Fruit fly (Drosophila melanogaster) whole organism, prepupa: ENCODE results near the gene CG42544.

Experiments used
- Blimp-1 ChIP-seq: fragments of 200-800 bp; sonication (Bioruptor generic); optimal IDR thresholded peaks from 3 replicates; lab custom pipeline; 2017; ENCODE audit warnings: missing biosample characterization, missing genetic modification characterization, mild to moderate bottlenecking, moderate library complexity, missing genetic modification reagents
- CG10669 ChIP-seq: fragments of 200-800 bp; sonication (Bioruptor generic); optimal IDR thresholded peaks from 3 replicates; lab custom pipeline; 2018; ENCODE audit warnings: missing biosample characterization, mild to moderate bottlenecking, missing genetic modification characterization, moderate library complexity
- CG11902 ChIP-seq: fragments of 200-800 bp; sonication (Bioruptor generic); optimal IDR thresholded peaks from 3 replicates; lab custom pipeline; 2016; ENCODE audit warnings: missing biosample characterization, missing genetic modification characterization
- CG15336 ChIP-seq: fragments of 200-800 bp; sonication (Bioruptor generic); IDR thresholded peaks from 2 replicates; pipeline ENCODE4 v1.3.6; 2022; ENCODE audit warnings: missing biosample characterization, missing genetic modification characterization
- CG1621 ChIP-seq: fragments of 200-800 bp; sonication (Bioruptor generic); optimal IDR thresholded peaks from 3 replicates; lab custom pipeline; 2018; ENCODE audit warnings: missing biosample characterization, mild to moderate bottlenecking, missing genetic modification characterization
- CG16779 ChIP-seq: fragments of 200-800 bp; sonication (Bioruptor generic); optimal IDR thresholded peaks from 3 replicates; lab custom pipeline; 2017; ENCODE audit warnings: missing biosample characterization, mild to moderate bottlenecking, missing genetic modification characterization
- CG3032 ChIP-seq: fragments of 200-800 bp; optimal IDR thresholded peaks from 2 replicates; lab custom pipeline; 2019; ENCODE audit warnings: missing biosample characterization, mild to moderate bottlenecking, missing genetic modification characterization, moderate library complexity
- CG31627 ChIP-seq: fragments of 200-800 bp; sonication (Bioruptor generic); optimal IDR thresholded peaks from 3 replicates; lab custom pipeline; 2016; ENCODE audit warnings: missing biosample characterization, missing genetic modification characterization
- CG32006 ChIP-seq: fragments of 200-800 bp; sonication (Bioruptor generic); optimal IDR thresholded peaks from 3 replicates; lab custom pipeline; 2017; ENCODE audit warnings: missing biosample characterization, mild to moderate bottlenecking, missing genetic modification characterization
- CG34406 ChIP-seq: fragments of 200-800 bp; sonication (Bioruptor generic); optimal IDR thresholded peaks from 3 replicates; lab custom pipeline; 2016; ENCODE audit warnings: missing biosample characterization, missing genetic modification characterization
- CG6163 ChIP-seq: fragments of 200-800 bp; sonication (Bioruptor generic); IDR thresholded peaks from 3 replicates; pipeline ENCODE4 v1.3.6; 2022; ENCODE audit warnings: missing biosample characterization, missing genetic modification characterization
- CG6792 ChIP-seq: fragments of 200-800 bp; sonication (Bioruptor generic); optimal IDR thresholded peaks from 3 replicates; lab custom pipeline; 2016; ENCODE audit warnings: missing biosample characterization, missing genetic modification characterization
- CG6808 ChIP-seq: fragments of 200-800 bp; sonication (Bioruptor generic); optimal IDR thresholded peaks from 3 replicates; lab custom pipeline; 2017; ENCODE audit warnings: missing biosample characterization, missing genetic modification characterization, mild to moderate bottlenecking, moderate library complexity, missing genetic modification reagents
- CG7368 ChIP-seq: fragments of 200-800 bp; sonication (Bioruptor generic); optimal IDR thresholded peaks from 3 replicates; lab custom pipeline; 2016; ENCODE audit warnings: missing biosample characterization, missing genetic modification characterization
- CG8319 ChIP-seq: fragments of 200-800 bp; sonication (Bioruptor generic); optimal IDR thresholded peaks from 3 replicates; lab custom pipeline; 2016; ENCODE audit warnings: missing biosample characterization, missing genetic modification characterization
- CG8632 ChIP-seq: fragments of 200-800 bp; sonication (Bioruptor generic); optimal IDR thresholded peaks from 3 replicates; lab custom pipeline; 2016; ENCODE audit warnings: missing biosample characterization, missing genetic modification characterization
- CG9139 ChIP-seq: fragments of 200-800 bp; sonication (Bioruptor generic); optimal IDR thresholded peaks from 3 replicates; lab custom pipeline; 2017; ENCODE audit warnings: missing biosample characterization, mild to moderate bottlenecking, missing genetic modification characterization
- Eip78C ChIP-seq: fragments of 200-800 bp; sonication (Bioruptor generic); peaks from one replicate; lab custom pipeline; 2016; ENCODE audit warnings: missing biosample characterization, missing genetic modification characterization
- Eip93F ChIP-seq: fragments of 200-800 bp; sonication (Bioruptor generic); optimal IDR thresholded peaks from 2 replicates; lab custom pipeline; 2016; ENCODE audit warnings: missing biosample characterization, mild to moderate bottlenecking, missing genetic modification characterization
- Ets96B ChIP-seq: fragments of 200-800 bp; optimal IDR thresholded peaks from 2 replicates; lab custom pipeline; 2019; ENCODE audit warnings: missing biosample characterization, mild to moderate bottlenecking, missing genetic modification characterization, moderate library complexity
- Gug ChIP-seq: fragments of 200-800 bp; sonication (Bioruptor generic); IDR thresholded peaks from 2 replicates; pipeline ENCODE4 v1.3.6; 2022; ENCODE audit warnings: missing biosample characterization, missing genetic modification characterization
- Hr38 ChIP-seq: sonication (Bioruptor generic); optimal IDR thresholded peaks from 2 replicates; lab custom pipeline; 2016; ENCODE audit warnings: missing biosample characterization, missing genetic modification characterization
- Hr39 ChIP-seq: fragments of 200-800 bp; sonication (Bioruptor generic); optimal IDR thresholded peaks from 2 replicates; lab custom pipeline; 2016; ENCODE audit warnings: missing biosample characterization, missing genetic modification characterization
- Met ChIP-seq: fragments of 200-800 bp; sonication (Bioruptor generic); optimal IDR thresholded peaks from 3 replicates; lab custom pipeline; 2016; ENCODE audit warnings: missing biosample characterization, missing genetic modification characterization
- OdsH ChIP-seq: fragments of 200-800 bp; sonication (Bioruptor generic); optimal IDR thresholded peaks from 3 replicates; lab custom pipeline; 2016; ENCODE audit warnings: missing biosample characterization, missing genetic modification characterization
- Smox ChIP-seq: fragments of 200-800 bp; sonication (Bioruptor generic); optimal IDR thresholded peaks from 3 replicates; lab custom pipeline; 2016; ENCODE audit warnings: missing biosample characterization, missing genetic modification characterization
- Sox102F ChIP-seq: fragments of 200-800 bp; sonication (Bioruptor generic); optimal IDR thresholded peaks from 2 replicates; lab custom pipeline; 2016; ENCODE audit warnings: missing biosample characterization, mild to moderate bottlenecking, missing genetic modification characterization
- Sox14 ChIP-seq: fragments of 200-800 bp; sonication (Bioruptor generic); optimal IDR thresholded peaks from 3 replicates; lab custom pipeline; 2016; ENCODE audit warnings: missing biosample characterization, missing genetic modification characterization
- Sox15 ChIP-seq: fragments of 200-800 bp; sonication (Bioruptor generic); optimal IDR thresholded peaks from 3 replicates; lab custom pipeline; 2016; ENCODE audit warnings: missing biosample characterization, missing genetic modification characterization
- acj6 ChIP-seq: fragments of 200-800 bp; sonication (Bioruptor generic); optimal IDR thresholded peaks from 3 replicates; lab custom pipeline; 2016; ENCODE audit warnings: missing biosample characterization, missing genetic modification characterization
- eg ChIP-seq: fragments of 200-800 bp; sonication (Bioruptor generic); IDR thresholded peaks from 3 replicates; pipeline ENCODE4 v1.3.6; 2022; ENCODE audit warnings: missing biosample characterization, missing genetic modification characterization
- esn ChIP-seq: fragments of 200-800 bp; sonication (Bioruptor generic); optimal IDR thresholded peaks from 2 replicates; lab custom pipeline; 2016; ENCODE audit warnings: missing biosample characterization, mild to moderate bottlenecking, missing genetic modification characterization, moderate library complexity
- fd85E ChIP-seq: fragments of 200-800 bp; sonication (Bioruptor generic); optimal IDR thresholded peaks from 3 replicates; lab custom pipeline; 2016; ENCODE audit warnings: missing biosample characterization, missing genetic modification characterization
- fkh ChIP-seq: fragments of 200-800 bp; sonication (Bioruptor generic); optimal IDR thresholded peaks from 3 replicates; lab custom pipeline; 2017; ENCODE audit warnings: missing biosample characterization, mild to moderate bottlenecking, missing genetic modification characterization, moderate library complexity
- lz ChIP-seq: fragments of 200-800 bp; sonication (Bioruptor generic); optimal IDR thresholded peaks from 3 replicates; lab custom pipeline; 2016; ENCODE audit warnings: missing biosample characterization, missing genetic modification characterization
- net ChIP-seq: fragments of 200-800 bp; sonication (Bioruptor generic); optimal IDR thresholded peaks from 3 replicates; lab custom pipeline; 2016; ENCODE audit warnings: missing biosample characterization, missing genetic modification characterization
- ss ChIP-seq, 2 experiments: fragments of 200-800 bp; sonication (Bioruptor generic); optimal IDR thresholded peaks; 2 replicates in 1 of 2; 3 replicates in 1 of 2; lab custom pipeline; 2017 to 2018; ENCODE audit warnings: mild to moderate bottlenecking in 2 of 2, missing biosample characterization in 2 of 2, missing genetic modification characterization in 2 of 2, moderate library complexity in 1 of 2
- svp ChIP-seq: fragments of 200-800 bp; sonication (Bioruptor generic); peaks from one replicate; lab custom pipeline; 2016; ENCODE audit warnings: missing biosample characterization, missing genetic modification characterization
- vri ChIP-seq: fragments of 200-800 bp; sonication (Bioruptor generic); optimal IDR thresholded peaks from 3 replicates; lab custom pipeline; 2016; ENCODE audit warnings: missing biosample characterization, mild to moderate bottlenecking, missing genetic modification characterization

CG42544 gene

dm6 chr3R:7304455-7305088, at the start of gene CG42544:
Gene CG42544 (plus strand): TSS chr3R:7304592.
- TF ChIP-seq CG3032 (tag; lab: Kevin White, UChicago) (no peak), Smox (no peak)

DNA sequence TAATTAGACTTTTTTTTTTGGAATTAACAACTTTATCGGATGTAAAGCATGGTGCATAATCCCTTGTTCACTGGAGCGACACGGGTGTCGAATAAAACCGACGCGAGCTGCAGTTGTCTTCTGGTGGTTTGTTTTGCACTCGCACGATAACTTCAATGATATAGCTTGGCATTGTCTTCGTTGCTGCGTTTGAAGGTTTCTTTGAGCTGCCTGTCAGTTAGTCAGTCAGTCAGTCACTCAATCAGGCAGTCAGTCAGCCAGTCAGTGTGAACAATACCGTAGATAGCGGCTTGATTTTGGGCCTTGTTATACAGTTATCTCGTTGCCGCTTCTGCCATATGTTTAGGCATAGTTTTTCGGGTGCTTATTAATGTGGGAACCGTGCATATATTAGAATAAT, 44.8 kb upstream of the CG42544 start:
- TF ChIP-seq CG8632: no peak
- TF ChIP-seq, all 60 proteins: peak for 0

- TF ChIP-seq svp (GFP tag; lab: Kevin White, UChicago): peak; percentile 14
- peak; percentile 44 for TF ChIP-seq Eip78C
- TF ChIP-seq eg: peak; percentile 8; the same call in 1 of the 3 replicates
- no peak for TF ChIP-seq CG31627
Measured at dm6 chr3R:7265567-7266208, 38.7 kb upstream of the CG42544 start, which contains the start of the genes Gld and Syt4. Gene Gld (minus strand): TSS chr3R:7265703. Gene Syt4 (plus strand): TSS chr3R:7266065.

DNA sequence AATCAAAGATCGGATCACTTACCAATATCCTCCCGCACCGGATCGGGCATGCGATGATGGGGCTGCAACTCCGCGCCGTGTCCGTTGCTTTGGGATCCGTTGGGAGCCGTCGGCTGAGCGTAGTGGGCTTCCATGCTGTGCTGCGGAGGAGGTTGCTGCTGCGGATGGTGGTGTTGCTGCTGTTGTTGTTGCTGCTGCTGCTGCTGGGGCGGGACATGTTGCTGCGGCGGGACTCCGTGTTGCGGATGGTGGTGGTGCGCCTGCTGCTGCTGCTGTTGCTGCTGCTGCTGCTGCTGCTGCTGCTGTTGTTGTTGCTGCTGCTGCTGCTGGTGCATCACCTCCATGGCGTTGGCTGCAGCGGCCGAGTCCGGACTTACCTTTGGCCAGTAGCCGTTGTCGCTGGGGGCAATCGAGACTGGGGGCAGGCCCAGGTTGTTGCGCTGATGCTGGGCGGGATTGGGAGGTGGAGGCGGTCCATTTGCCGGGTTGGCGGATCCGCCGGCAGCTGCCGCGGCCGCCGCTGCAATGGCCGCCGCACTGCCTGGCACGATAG, 29.3 kb upstream of the CG42544 start:
- TF ChIP-seq CG32006 (GFP tag; lab: Kevin White, UChicago): no peak

DNA sequence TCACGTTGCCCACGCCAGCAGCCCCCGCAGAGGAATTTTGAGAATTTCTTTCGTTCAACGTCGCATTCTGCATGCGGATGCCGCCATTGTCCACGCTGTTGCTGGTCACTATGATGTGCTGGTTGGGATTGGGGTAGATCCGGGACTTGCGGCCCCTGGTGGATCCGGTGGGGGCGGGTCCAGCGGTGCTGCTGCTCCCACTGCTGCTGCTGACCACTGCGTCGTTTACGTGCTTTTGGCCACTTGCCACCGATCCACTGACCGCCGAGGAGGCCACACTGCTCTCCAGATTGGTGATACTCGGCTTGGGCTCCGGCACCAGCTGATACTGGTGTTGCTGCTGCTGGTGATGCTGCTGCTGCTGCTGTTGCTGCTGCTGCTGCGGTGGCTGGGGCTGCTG, 27.6 kb upstream of the CG42544 start:
- no peak for TF ChIP-seq CG8319 (GFP tag; lab: Kevin White, UChicago)
- no peak for TF ChIP-seq OdsH
- TF ChIP-seq CG6808 (GFP tag; lab: Kevin White, UChicago): no peak
- no peak for TF ChIP-seq acj6 (GFP tag; lab: Kevin White, UChicago)
- TF ChIP-seq CG7368 (GFP tag; lab: Kevin White, UChicago): no peak
- no peak for TF ChIP-seq lz (GFP tag; lab: Kevin White, UChicago)
- TF ChIP-seq CG34406 (GFP tag; lab: Kevin White, UChicago): no peak
- TF ChIP-seq CG6792 (GFP tag; lab: Kevin White, UChicago): no peak
- TF ChIP-seq CG32006 (GFP tag; lab: Kevin White, UChicago): no peak
- TF ChIP-seq CG15336 (GFP tag; lab: Robert Waterston, UW): no peak
- TF ChIP-seq Eip93F (GFP tag; lab: Kevin White, UChicago): no peak
- TF ChIP-seq vri: no peak
- TF ChIP-seq Sox14 (GFP tag; lab: Kevin White, UChicago): no peak
- no peak for TF ChIP-seq CG16779 (tag; lab: Kevin White, UChicago)

dm6 chr3R:7282244-7282890, 22.0 kb upstream of the CG42544 start:
- TF ChIP-seq net (GFP tag; lab: Kevin White, UChicago) (no peak), Ets96B (tag; lab: Kevin White, UChicago) (no peak), Met (GFP tag; lab: Kevin White, UChicago) (no peak), Gug (GFP tag; lab: Robert Waterston, UW) (no peak), eg (peak; percentile 45; the same call in 1 of the 3 replicates), CG9139 (GFP tag; lab: Kevin White, UChicago) (peak; percentile 11), Hr39 (no peak), fkh (GFP tag; lab: Kevin White, UChicago) (no peak), Hr38 (GFP tag; lab: Kevin White, UChicago) (no peak), CG6163 (GFP tag; lab: Robert Waterston, UW) (0 out of 3 replicates have a peak, but pooled peaks have one; percentile 45), Sox102F (peak; percentile 11), CG11902 (GFP tag; lab: Kevin White, UChicago) (no peak), Sox14 (GFP tag; lab: Kevin White, UChicago) (no peak), CG16779 (tag; lab: Kevin White, UChicago) (no peak), Blimp-1 (GFP tag; lab: Kevin White, UChicago) (no peak), vri (no peak), Sox15 (GFP tag; lab: Kevin White, UChicago) (no peak), CG7368 (GFP tag; lab: Kevin White, UChicago) (no peak), esn (no peak), CG10669 (GFP tag; lab: Kevin White, UChicago) (no peak), fd85E (GFP tag; lab: Kevin White, UChicago) (no peak), CG1621 (tag; lab: Kevin White, UChicago) (no peak), CG3032 (tag; lab: Kevin White, UChicago) (no peak), ss (GFP tag; optimal IDR thresholded peaks at IDR 0.05; lab: Kevin White, UChicago) (peak; percentile 5 to 35), svp (GFP tag; lab: Kevin White, UChicago) (peak; percentile 63)
